Worm (Caenorhabditis elegans) whole organism, early embryonic: ENCODE measurements around the gene tkr-1.

Experiments
- B0310.2 ChIP-seq: sonication (generic microtip); optimal IDR thresholded peaks from 2 replicates; lab custom pipeline; 2016; ENCODE audit warnings: mild to moderate bottlenecking, missing genetic modification characterization, missing compliant biosample characterization
- F13C5.2 ChIP-seq: sonication (generic microtip); optimal IDR thresholded peaks from 2 replicates; lab custom pipeline; 2017; ENCODE audit warnings: mild to moderate bottlenecking, missing genetic modification characterization, inconsistent platforms, missing compliant biosample characterization
- aly-1 ChIP-seq: sonication (generic microtip); optimal IDR thresholded peaks from 2 replicates; lab custom pipeline; 2016; ENCODE audit warnings: missing genetic modification characterization, missing compliant biosample characterization
- ama-1 ChIP-seq: fragments of 150-350 bp; optimal IDR thresholded peaks from 2 replicates; lab custom pipeline; 2014
- ceh-13 ChIP-seq: fragments of 200-800 bp; sonication (Bioruptor generic); optimal IDR thresholded peaks from 2 replicates; lab custom pipeline; 2018; ENCODE audit warnings: mild to moderate bottlenecking, missing genetic modification characterization, missing compliant biosample characterization
- ceh-36 ChIP-seq: sonication (generic microtip); optimal IDR thresholded peaks from 2 replicates; lab custom pipeline; 2016; ENCODE audit warnings: missing genetic modification characterization, inconsistent platforms, missing compliant biosample characterization
- ets-7 ChIP-seq: sonication (generic microtip); optimal IDR thresholded peaks from 2 replicates; lab custom pipeline; 2016; ENCODE audit warnings: missing genotype, missing genetic modification characterization, missing compliant biosample characterization
- flt-1 ChIP-seq: fragments of 200-800 bp; sonication (Bioruptor generic); IDR thresholded peaks from 2 replicates; pipeline ENCODE4 v1.3.6; 2022; ENCODE audit warnings: missing genetic modification characterization, missing compliant biosample characterization
- hmbx-1 ChIP-seq: sonication (generic microtip); optimal IDR thresholded peaks from 2 replicates; lab custom pipeline; 2016; ENCODE audit warnings: mild to moderate bottlenecking, missing genetic modification characterization, missing compliant biosample characterization
- hmg-4 ChIP-seq: fragments of 200-800 bp; sonication (Bioruptor generic); optimal IDR thresholded peaks from 2 replicates; lab custom pipeline; 2018; ENCODE audit warnings: mild to moderate bottlenecking, missing genetic modification characterization, missing compliant biosample characterization
- hnd-1 ChIP-seq: sonication (generic microtip); optimal IDR thresholded peaks from 2 replicates; lab custom pipeline; 2016; ENCODE audit warnings: missing genetic modification characterization, missing compliant biosample characterization
- pes-1 ChIP-seq: fragments of 200-800 bp; sonication (Bioruptor generic); IDR thresholded peaks from 2 replicates; pipeline ENCODE4 v1.3.6; 2022; ENCODE audit warnings: missing genetic modification reagents, missing genetic modification characterization, missing compliant biosample characterization
- scrt-1 ChIP-seq: fragments of 200-800 bp; sonication (Bioruptor generic); IDR thresholded peaks from 2 replicates; pipeline ENCODE4 v1.3.6; 2022; ENCODE audit warnings: missing genetic modification characterization, missing compliant biosample characterization
- sea-1 ChIP-seq: fragments of 200-800 bp; sonication (Bioruptor generic); conservative IDR thresholded peaks from 2 replicates; pipeline ENCODE4 v1.3.6; 2022; ENCODE audit warnings: missing genetic modification characterization, missing compliant biosample characterization
- tbx-11 ChIP-seq: fragments of 200-800 bp; sonication (Bioruptor generic); IDR thresholded peaks from 2 replicates; pipeline ENCODE4 v1.3.6; 2022; ENCODE audit warnings: missing genetic modification characterization, missing compliant biosample characterization
- tbx-37 ChIP-seq: fragments of 200-800 bp; sonication (Bioruptor generic); conservative IDR thresholded peaks from 2 replicates; pipeline ENCODE4 v1.3.6; 2022; ENCODE audit warnings: missing genetic modification reagents, missing genetic modification characterization, missing compliant biosample characterization
- tra-4 ChIP-seq: sonication (generic microtip); optimal IDR thresholded peaks from 2 replicates; lab custom pipeline; 2017; ENCODE audit warnings: missing genetic modification characterization, missing compliant biosample characterization

Gene tkr-1

ce11 chrIII:9383496-9383895, at the start of gene tkr-1:
Gene tkr-1 (plus strand): TSS chrIII:9383796.
- TF ChIP-seq flt-1 (GFP tag; lab: Robert Waterston, UW): no peak

ce11 chrIII:9334174-9334573, 49.4 kb upstream of the tkr-1 start, which contains the start of gene elo-4:
Gene elo-4 (minus strand): TSS chrIII:9334274.
- TF ChIP-seq tbx-11 (no peak), aly-1 (tag; lab: Kevin White, UChicago) (no peak), ceh-36 (tag; lab: Kevin White, UChicago) (no peak), flt-1 (GFP tag; lab: Robert Waterston, UW) (no peak), ets-7 (no peak), hnd-1 (tag; lab: Kevin White, UChicago) (no peak), tbx-37 (no peak), ceh-13 (GFP tag; lab: Kevin White, UChicago) (no peak), F13C5.2 (tag; lab: Kevin White, UChicago) (no peak), hmbx-1 (tag; lab: Kevin White, UChicago) (no peak), pes-1 (GFP tag; lab: Robert Waterston, UW) (no peak), sea-1 (GFP tag; lab: Robert Waterston, UW) (no peak)

ce11 chrIII:9335076-9335475, 48.5 kb upstream of the tkr-1 start:
- TF ChIP-seq B0310.2 (tag; lab: Kevin White, UChicago) (no peak), ets-7 (no peak), ama-1 (lab: Kevin White, UChicago) (no peak), sea-1 (GFP tag; lab: Robert Waterston, UW) (no peak), hmg-4 (no peak), tbx-11 (no peak), pes-1 (GFP tag; lab: Robert Waterston, UW) (no peak), F13C5.2 (tag; lab: Kevin White, UChicago) (no peak), tbx-37 (no peak), tra-4 (tag; lab: Kevin White, UChicago) (no peak), aly-1 (tag; lab: Kevin White, UChicago) (no peak), hmbx-1 (tag; lab: Kevin White, UChicago) (no peak), hnd-1 (tag; lab: Kevin White, UChicago) (no peak)

ce11 chrIII:9336807-9337206, 46.8 kb upstream of the tkr-1 start:
- no peak for TF ChIP-seq flt-1 (GFP tag; lab: Robert Waterston, UW)
- TF ChIP-seq hmbx-1 (tag; lab: Kevin White, UChicago): no peak
- no peak for TF ChIP-seq F13C5.2 (tag; lab: Kevin White, UChicago)
- no peak for TF ChIP-seq ceh-36 (tag; lab: Kevin White, UChicago)

- TF ChIP-seq hmbx-1 (tag; lab: Kevin White, UChicago) (no peak), aly-1 (tag; lab: Kevin White, UChicago) (no peak), tbx-37 (no peak), hnd-1 (tag; lab: Kevin White, UChicago) (no peak), ets-7 (no peak), scrt-1 (GFP tag; lab: Robert Waterston, UW) (no peak), ceh-36 (tag; lab: Kevin White, UChicago) (no peak), ama-1 (lab: Kevin White, UChicago) (no peak), F13C5.2 (tag; lab: Kevin White, UChicago) (no peak), flt-1 (GFP tag; lab: Robert Waterston, UW) (no peak), sea-1 (GFP tag; lab: Robert Waterston, UW) (no peak), tra-4 (tag; lab: Kevin White, UChicago) (no peak), ceh-13 (GFP tag; lab: Kevin White, UChicago) (no peak), B0310.2 (tag; lab: Kevin White, UChicago) (no peak), pes-1 (GFP tag; lab: Robert Waterston, UW) (no peak)
Measured at ce11 chrIII:9337968-9338367, 45.6 kb upstream of the tkr-1 start.

- no peak for TF ChIP-seq pes-1 (GFP tag; lab: Robert Waterston, UW)
- TF ChIP-seq hmg-4: no peak
- no peak for TF ChIP-seq tbx-37
- 0 out of 2 replicates have a peak, but pooled peaks have one; percentile 13 for TF ChIP-seq sea-1 (GFP tag; lab: Robert Waterston, UW)
- no peak for TF ChIP-seq hnd-1 (tag; lab: Kevin White, UChicago)
- no peak for TF ChIP-seq aly-1 (tag; lab: Kevin White, UChicago)
Measured at ce11 chrIII:9340025-9340424, 43.6 kb upstream of the tkr-1 start.

ce11 chrIII:9344347-9344746, 39.2 kb upstream of the tkr-1 start, which contains the start of gene emb-9:
Gene emb-9 (minus strand): TSS chrIII:9344447.
- TF ChIP-seq sea-1 (GFP tag; lab: Robert Waterston, UW): no peak
- no peak for TF ChIP-seq aly-1 (tag; lab: Kevin White, UChicago)
- TF ChIP-seq flt-1 (GFP tag; lab: Robert Waterston, UW): no peak
- TF ChIP-seq tbx-37: no peak
- no peak for TF ChIP-seq tbx-11
- TF ChIP-seq ceh-36 (tag; lab: Kevin White, UChicago): no peak
- TF ChIP-seq scrt-1 (GFP tag; lab: Robert Waterston, UW): no peak
- TF ChIP-seq B0310.2 (tag; lab: Kevin White, UChicago): no peak
- TF ChIP-seq hmg-4: no peak
- no peak for TF ChIP-seq hnd-1 (tag; lab: Kevin White, UChicago)
- no peak for TF ChIP-seq ets-7

- TF ChIP-seq hmbx-1 (tag; lab: Kevin White, UChicago) (no peak), tbx-11 (no peak), hnd-1 (tag; lab: Kevin White, UChicago) (no peak), F13C5.2 (tag; lab: Kevin White, UChicago) (no peak), pes-1 (GFP tag; lab: Robert Waterston, UW) (no peak), tbx-37 (no peak), B0310.2 (tag; lab: Kevin White, UChicago) (no peak), sea-1 (GFP tag; lab: Robert Waterston, UW) (no peak), flt-1 (GFP tag; lab: Robert Waterston, UW) (no peak), ama-1 (lab: Kevin White, UChicago) (no peak), scrt-1 (GFP tag; lab: Robert Waterston, UW) (no peak), ceh-13 (GFP tag; lab: Kevin White, UChicago) (no peak)
Measured at ce11 chrIII:9346114-9346513, 37.5 kb upstream of the tkr-1 start.
